Fruit fly (Drosophila melanogaster): ENCODE measurements around the gene CG10163.
A peak's percentile ranks its signal among the peaks of the same experiment; 100 is the strongest.

CG10163 gene

DNA sequence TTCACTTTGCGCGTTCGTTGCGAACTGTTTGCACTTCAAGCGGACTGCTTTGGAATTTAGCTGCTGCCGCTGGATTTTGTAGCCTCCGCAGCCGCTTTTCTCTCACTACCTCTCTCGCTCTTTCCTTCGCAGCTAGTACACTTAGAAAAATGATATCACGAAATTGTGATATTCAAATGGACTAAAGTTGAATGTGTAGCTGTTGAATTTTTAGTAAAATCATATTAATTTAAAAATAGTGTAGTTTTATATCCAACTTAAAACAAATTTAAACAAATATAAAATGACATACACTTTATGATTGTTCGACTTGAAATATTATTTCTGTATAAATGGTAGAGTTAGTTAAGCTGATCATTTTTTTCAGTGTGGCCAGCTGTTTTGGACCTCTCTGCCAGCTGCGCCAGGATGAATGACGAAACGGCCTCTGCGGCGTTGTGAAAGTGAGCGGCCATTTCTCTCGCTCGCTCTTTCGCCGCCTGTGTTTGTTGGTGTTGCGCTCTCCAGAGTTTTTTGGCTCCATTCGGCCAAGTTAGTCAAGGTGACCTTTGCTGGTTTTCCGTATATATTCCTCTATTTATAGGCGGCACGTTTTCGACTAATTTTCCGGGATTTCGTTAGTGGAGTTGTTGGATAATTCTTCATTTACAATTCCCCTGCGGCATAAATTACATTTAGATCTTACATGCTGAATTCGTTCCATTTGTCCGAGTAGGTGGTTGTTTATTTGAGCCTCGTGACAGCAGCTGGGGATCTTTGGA lies 4.3 kb upstream of the CG10163 start, which contains the start of gene Ldh (continued):
- TF ChIP-seq insv (GFP tag; optimal IDR thresholded peaks at IDR 0.05) (peak; percentile 10 to 76), psq (GFP tag; optimal IDR thresholded peaks at IDR 0.05) (peak; percentile 79), gce (GFP tag; IDR thresholded peaks at IDR 0.05) (peak; percentile 72; the same call in 2 of the 3 replicates), lilli (GFP tag; optimal IDR thresholded peaks at IDR 0.05) (peak; percentile 93), sr (GFP tag; IDR thresholded peaks at IDR 0.05) (no peak), Rfx (GFP tag; IDR thresholded peaks at IDR 0.05) (peak; percentile 90), Chrac-16 (GFP tag; optimal IDR thresholded peaks at IDR 0.05) (peak; percentile 95), cad (GFP tag; optimal IDR thresholded peaks at IDR 0.05) (no peak), CG11093 (GFP tag; IDR thresholded peaks at IDR 0.05) (peak; percentile 85), fd64A (GFP tag; optimal IDR thresholded peaks at IDR 0.05) (peak; percentile 52), CG6791 (GFP tag; IDR thresholded peaks at IDR 0.05; ENCODE audit: partially characterized antibody) (no peak), C15 (GFP tag; IDR thresholded peaks at IDR 0.05) (peak; percentile 81; the same call in 2 of the 3 replicates), Usf (GFP tag; optimal IDR thresholded peaks at IDR 0.05) (peak; percentile 87), tll (GFP tag; optimal IDR thresholded peaks at IDR 0.05) (peak in 1 of 2 experiments; percentile 83), CG10654 (GFP tag; optimal IDR thresholded peaks at IDR 0.05) (peak; percentile 89), HLH4C (GFP tag; IDR thresholded peaks at IDR 0.05; ENCODE audit: partially characterized antibody) (no peak), exex (tag; optimal IDR thresholded peaks at IDR 0.05) (peak; percentile 72), CG11560 (tag; IDR thresholded peaks at IDR 0.05) (peak; percentile 83), sob (GFP tag; IDR thresholded peaks at IDR 0.05) (peak; percentile 93), CG13624 (GFP tag; optimal IDR thresholded peaks at IDR 0.05) (peak; percentile 87), CG9215 (GFP tag; IDR thresholded peaks at IDR 0.05) (peak; percentile 91), Optix (GFP tag; IDR thresholded peaks at IDR 0.05) (peak; percentile 45; the same call in 1 of the 3 replicates), abd-A (tag; optimal IDR thresholded peaks at IDR 0.05) (peak; percentile 68), CG10543 (GFP tag; optimal IDR thresholded peaks at IDR 0.05) (peak; percentile 96), slou (GFP tag; optimal IDR thresholded peaks at IDR 0.05) (peak; percentile 91), pho (GFP tag; optimal IDR thresholded peaks at IDR 0.05) (peak; percentile 75), E2f1 (GFP tag; IDR thresholded peaks at IDR 0.05) (peak; percentile 90), vnd (GFP tag; IDR thresholded peaks at IDR 0.05; ENCODE audit: partially characterized antibody) (no peak), CG31224 (GFP tag; IDR thresholded peaks at IDR 0.05) (peak; percentile 84), Nf-YC (tag; optimal IDR thresholded peaks at IDR 0.05) (peak; percentile 90), Dip3 (GFP tag; optimal IDR thresholded peaks at IDR 0.05) (peak; percentile 50), dysf (GFP tag; IDR thresholded peaks at IDR 0.05) (peak; percentile 96), dan (GFP tag; IDR thresholded peaks at IDR 0.05) (peak; percentile 78), dmrt11E (tag; optimal IDR thresholded peaks at IDR 0.05) (peak; percentile 98), nerfin-2 (GFP tag; IDR thresholded peaks at IDR 0.05; ENCODE audit: partially characterized antibody) (no peak), crol (GFP tag; IDR thresholded peaks at IDR 0.05) (0 out of 2 replicates have a peak, but pooled peaks have one; percentile 11), NC2α (GFP tag; optimal IDR thresholded peaks at IDR 0.05) (peak; percentile 69), CG17912 (GFP tag; optimal IDR thresholded peaks at IDR 0.05) (peak; percentile 71), wek (GFP tag; optimal IDR thresholded peaks at IDR 0.05) (peak; percentile 73), dmrt99B (tag; optimal IDR thresholded peaks at IDR 0.05) (peak; percentile 97), YL-1 (GFP tag; optimal IDR thresholded peaks at IDR 0.05) (peak; percentile 87), CG10321 (GFP tag; IDR thresholded peaks at IDR 0.05) (peak; percentile 68), CG15269 (tag; optimal IDR thresholded peaks at IDR 0.05) (peak; percentile 97), CG2889 (GFP tag; IDR thresholded peaks at IDR 0.05) (peak; percentile 68; the same call in 2 of the 3 replicates), CG31388 (GFP tag; optimal IDR thresholded peaks at IDR 0.05) (peak; percentile 85), CG8478 (optimal IDR thresholded peaks at IDR 0.05) (no peak), Kr (GFP tag; optimal IDR thresholded peaks at IDR 0.05) (peak; percentile 79), CG4617 (GFP tag; optimal IDR thresholded peaks at IDR 0.05; ENCODE audit: borderline replicate concordance) (peak; percentile 83), Lim3 (GFP tag; IDR thresholded peaks at IDR 0.05) (peak; percentile 36; the same call in 1 of the 2 replicates)
